Fruit fly (Drosophila melanogaster): ENCODE measurements around the gene TORIP.

Gene TORIP

dm6 chr3L:19793438-19793998, 11.4 kb downstream of the TORIP start, which contains the start of the genes CG42637, Gyc76C and SREBP (continued):
- TF ChIP-seq Usf (GFP tag; optimal IDR thresholded peaks at IDR 0.05), result no peak
- TF ChIP-seq Side (GFP tag; optimal IDR thresholded peaks at IDR 0.05), result peak; percentile 6
- peak; percentile 4; the same call in 1 of the 2 replicates for TF ChIP-seq Atf6 (GFP tag; IDR thresholded peaks at IDR 0.05)
- peak; percentile 9; the same call in 1 of the 2 replicates for TF ChIP-seq Drgx (GFP tag; IDR thresholded peaks at IDR 0.05)
- TF ChIP-seq HLHmδ (GFP tag; optimal IDR thresholded peaks at IDR 0.05), result peak; percentile 5
- TF ChIP-seq CG4424 (GFP tag; optimal IDR thresholded peaks at IDR 0.05), result peak; percentile 2
- peak; percentile 75 for TF ChIP-seq CG12659 (GFP tag; optimal IDR thresholded peaks at IDR 0.05)
- TF ChIP-seq Nf-YC (tag; optimal IDR thresholded peaks at IDR 0.05), result peak; percentile 93
- TF ChIP-seq CG9437 (GFP tag; optimal IDR thresholded peaks at IDR 0.05), result no peak
- TF ChIP-seq trem (tag; optimal IDR thresholded peaks at IDR 0.05), result peak; percentile 89
- TF ChIP-seq Opbp (GFP tag; IDR thresholded peaks at IDR 0.05; ENCODE audit: partially characterized antibody), result peak; percentile 69
- peak; percentile 10 for TF ChIP-seq oc (tag; optimal IDR thresholded peaks at IDR 0.05)
- TF ChIP-seq CG13123 (GFP tag; optimal IDR thresholded peaks at IDR 0.05), result no peak
- TF ChIP-seq dm (GFP tag; optimal IDR thresholded peaks at IDR 0.05), result no peak
- TF ChIP-seq her (GFP tag; optimal IDR thresholded peaks at IDR 0.05), result peak; percentile 13
- TF ChIP-seq CG16779 (GFP tag; IDR thresholded peaks at IDR 0.05), result no peak
- peak; percentile 64 for TF ChIP-seq CG13894 (tag; optimal IDR thresholded peaks at IDR 0.05)
- no peak for TF ChIP-seq usp (GFP tag; optimal IDR thresholded peaks at IDR 0.05)
- TF ChIP-seq Stat92E (GFP tag; optimal IDR thresholded peaks at IDR 0.05), result peak in 1 of 3 experiments; percentile 65
- TF ChIP-seq chm (GFP tag; IDR thresholded peaks at IDR 0.05), result peak; percentile 81
- TF ChIP-seq CG3847 (GFP tag; IDR thresholded peaks at IDR 0.05), result peak; percentile 64
- TF ChIP-seq ranshi (GFP tag; IDR thresholded peaks at IDR 0.05), result peak; percentile 46; the same call in 1 of the 2 replicates
- peak; percentile 71 for TF ChIP-seq ash1 (GFP tag; optimal IDR thresholded peaks at IDR 0.05)
- TF ChIP-seq CG4707 (GFP tag; optimal IDR thresholded peaks at IDR 0.05), result no peak
- TF ChIP-seq CG10147 (GFP tag; optimal IDR thresholded peaks at IDR 0.05), result no peak
- no peak for TF ChIP-seq CG17912 (GFP tag; optimal IDR thresholded peaks at IDR 0.05)
- peak; percentile 43; the same call in 2 of the 3 replicates for TF ChIP-seq row (GFP tag; IDR thresholded peaks at IDR 0.05)
- no peak for TF ChIP-seq nau (GFP tag; optimal IDR thresholded peaks at IDR 0.05)
- no peak for TF ChIP-seq fd96Cb (tag; optimal IDR thresholded peaks at IDR 0.05)
- 0 out of 3 replicates have a peak, but pooled peaks have one; percentile 36 for TF ChIP-seq zfh1 (GFP tag; IDR thresholded peaks at IDR 0.05)
- TF ChIP-seq Meics (GFP tag; optimal IDR thresholded peaks at IDR 0.05), result peak; percentile 7
- TF ChIP-seq sob (GFP tag; IDR thresholded peaks at IDR 0.05), result no peak; the same call in 1 of the 2 replicates
- TF ChIP-seq CG10267 (tag; optimal IDR thresholded peaks at IDR 0.05), result peak; percentile 66
- TF ChIP-seq CG11093 (GFP tag; IDR thresholded peaks at IDR 0.05), result no peak
- no peak for TF ChIP-seq hth (optimal IDR thresholded peaks at IDR 0.05)
- TF ChIP-seq lab (GFP tag; optimal IDR thresholded peaks at IDR 0.05), result peak; percentile 40
- peak; percentile 70; the same call in 1 of the 3 replicates for TF ChIP-seq CG6791 (GFP tag; IDR thresholded peaks at IDR 0.05; ENCODE audit: partially characterized antibody)
- peak; percentile 57 for TF ChIP-seq Bgb (GFP tag; IDR thresholded peaks at IDR 0.05; ENCODE audit: partially characterized antibody)
- no peak; the same call in 1 of the 2 replicates for TF ChIP-seq ato (GFP tag; IDR thresholded peaks at IDR 0.05; ENCODE audit: partially characterized antibody)
- no peak for TF ChIP-seq NfI (GFP tag; optimal IDR thresholded peaks at IDR 0.05)
- TF ChIP-seq CG3407 (GFP tag; optimal IDR thresholded peaks at IDR 0.05), result no peak
- TF ChIP-seq NK7.1 (GFP tag; optimal IDR thresholded peaks at IDR 0.05), result no peak
- no peak for TF ChIP-seq chn (GFP tag; optimal IDR thresholded peaks at IDR 0.05)
- TF ChIP-seq CG9876 (GFP tag; optimal IDR thresholded peaks at IDR 0.05), result no peak
- TF ChIP-seq en (GFP tag; optimal IDR thresholded peaks at IDR 0.05), result no peak
- TF ChIP-seq Dll (GFP tag; IDR thresholded peaks at IDR 0.05; ENCODE audit: partially characterized antibody), result no peak
- TF ChIP-seq chinmo (GFP tag; IDR thresholded peaks at IDR 0.05; ENCODE audit: partially characterized antibody), result peak; percentile 59; the same call in 2 of the 4 replicates
- TF ChIP-seq CG10366 (GFP tag; IDR thresholded peaks at IDR 0.05), result peak; percentile 9; the same call in 1 of the 2 replicates
- no peak for TF ChIP-seq CG15479 (GFP tag; optimal IDR thresholded peaks at IDR 0.05)
